Worm (Caenorhabditis elegans) whole organism, late embryonic: Measurements from ENCODE around the gene C07E3.10.

Experiments
- C38D4.7 ChIP-seq: fragments of 200-800 bp; sonication (Bioruptor generic); optimal IDR thresholded peaks from 2 replicates; lab custom pipeline; 2018; ENCODE audit warnings: mild to moderate bottlenecking, missing genetic modification characterization, moderate library complexity, missing compliant biosample characterization
- F13H6.1 ChIP-seq: sonication (generic microtip); optimal IDR thresholded peaks from 2 replicates; lab custom pipeline; 2016; ENCODE audit warnings: missing genetic modification characterization, missing compliant biosample characterization
- K09A11.1 ChIP-seq: sonication (generic microtip); optimal IDR thresholded peaks from 2 replicates; lab custom pipeline; 2017; ENCODE audit warnings: antibody characterized with exemption, mild to moderate bottlenecking, missing genetic modification characterization, missing compliant biosample characterization; ENCODE audit not compliant: insufficient read depth
- Y22D7AL.16 ChIP-seq: sonication (generic microtip); optimal IDR thresholded peaks from 2 replicates; lab custom pipeline; 2016; ENCODE audit warnings: missing genetic modification characterization, missing compliant biosample characterization
- ahr-1 ChIP-seq: sonication (generic microtip); optimal IDR thresholded peaks from 2 replicates; lab custom pipeline; 2016; ENCODE audit warnings: missing genetic modification characterization, missing compliant biosample characterization
- ceh-14 ChIP-seq: sonication (generic microtip); optimal IDR thresholded peaks from 2 replicates; lab custom pipeline; 2016; ENCODE audit warnings: missing genotype, missing genetic modification characterization, missing compliant biosample characterization
- ceh-19 ChIP-seq: fragments of 200-800 bp; sonication (Bioruptor generic); optimal IDR thresholded peaks from 2 replicates; lab custom pipeline; 2018; ENCODE audit warnings: mild to moderate bottlenecking, missing genetic modification characterization, missing compliant biosample characterization
- ceh-22 ChIP-seq: sonication (generic microtip); optimal IDR thresholded peaks from 2 replicates; lab custom pipeline; 2017; ENCODE audit warnings: missing biosample characterization, missing genetic modification characterization
- ceh-30 ChIP-seq: fragments of 150-350 bp; optimal IDR thresholded peaks from 2 replicates; lab custom pipeline; 2014; ENCODE audit warnings: missing biosample characterization, missing genetic modification characterization
- ceh-31 ChIP-seq: sonication (generic microtip); optimal IDR thresholded peaks from 2 replicates; lab custom pipeline; 2016; ENCODE audit warnings: missing genetic modification characterization, missing compliant biosample characterization
- ceh-45 ChIP-seq: fragments of 200-800 bp; sonication (Bioruptor generic); IDR thresholded peaks from 2 replicates; pipeline ENCODE4 v1.3.6; 2022; ENCODE audit warnings: missing genetic modification reagents, missing genetic modification characterization, missing compliant biosample characterization
- ceh-6 ChIP-seq: fragments of 200-800 bp; sonication (Bioruptor generic); optimal IDR thresholded peaks from 2 replicates; lab custom pipeline; 2018; ENCODE audit warnings: mild to moderate bottlenecking, missing genetic modification characterization, missing compliant biosample characterization
- ceh-9 ChIP-seq: sonication (generic microtip); optimal IDR thresholded peaks from 2 replicates; lab custom pipeline; 2016; ENCODE audit warnings: mild to moderate bottlenecking, missing genetic modification characterization, inconsistent platforms, missing compliant biosample characterization
- che-1 ChIP-seq: sonication (generic microtip); optimal IDR thresholded peaks from 2 replicates; lab custom pipeline; 2016; ENCODE audit warnings: mild to moderate bottlenecking, missing genetic modification characterization, missing compliant biosample characterization
- dmd-4 ChIP-seq: sonication (generic microtip); optimal IDR thresholded peaks from 2 replicates; lab custom pipeline; 2016; ENCODE audit warnings: borderline replicate concordance, missing genetic modification characterization, missing compliant biosample characterization
- elt-2 ChIP-seq: sonication (generic microtip); optimal IDR thresholded peaks from 2 replicates; lab custom pipeline; 2016; ENCODE audit warnings: missing genetic modification reagents, missing genetic modification characterization, missing compliant biosample characterization
- ets-4 ChIP-seq: sonication (generic microtip); optimal IDR thresholded peaks from 2 replicates; lab custom pipeline; 2016; ENCODE audit warnings: missing genetic modification characterization, missing compliant biosample characterization
- eyg-1 ChIP-seq: sonication (generic microtip); optimal IDR thresholded peaks from 2 replicates; lab custom pipeline; 2016; ENCODE audit warnings: missing genotype, missing genetic modification characterization, missing compliant biosample characterization
- fax-1 ChIP-seq: sonication (generic microtip); optimal IDR thresholded peaks from 2 replicates; lab custom pipeline; 2016; ENCODE audit warnings: missing genotype, missing genetic modification characterization, missing compliant biosample characterization
- fkh-10 ChIP-seq: fragments of 150-350 bp; optimal IDR thresholded peaks from 2 replicates; lab custom pipeline; 2014; ENCODE audit warnings: missing biosample characterization, missing genetic modification reagents, missing genetic modification characterization
- hlh-13 ChIP-seq: fragments of 200-800 bp; sonication (Bioruptor generic); optimal IDR thresholded peaks from 2 replicates; lab custom pipeline; 2018; ENCODE audit warnings: mild to moderate bottlenecking, missing genetic modification characterization, missing compliant biosample characterization
- hlh-15 ChIP-seq: sonication (generic microtip); optimal IDR thresholded peaks from 2 replicates; lab custom pipeline; 2016; ENCODE audit warnings: missing genetic modification characterization, missing compliant biosample characterization
- hlh-6 ChIP-seq: sonication (generic microtip); optimal IDR thresholded peaks from 2 replicates; lab custom pipeline; 2016; ENCODE audit warnings: missing genotype, missing genetic modification characterization, missing compliant biosample characterization
- hlh-8 ChIP-seq: sonication (generic microtip); optimal IDR thresholded peaks from 2 replicates; lab custom pipeline; 2016; ENCODE audit warnings: missing genotype, missing genetic modification characterization, missing compliant biosample characterization
- lin-11 ChIP-seq: fragments of 200-800 bp; sonication (Bioruptor generic); optimal IDR thresholded peaks from 2 replicates; lab custom pipeline; 2018; ENCODE audit warnings: mild to moderate bottlenecking, missing genetic modification characterization, missing compliant biosample characterization
- mec-3 ChIP-seq: sonication (generic microtip); optimal IDR thresholded peaks from 2 replicates; lab custom pipeline; 2016; ENCODE audit warnings: borderline replicate concordance, missing genetic modification characterization, missing compliant biosample characterization
- nfya-1 ChIP-seq: sonication (generic microtip); optimal IDR thresholded peaks from 2 replicates; lab custom pipeline; 2017; ENCODE audit warnings: missing genetic modification characterization, mild to moderate bottlenecking, missing compliant biosample characterization, antibody characterized with exemption, moderate library complexity
- nhr-11 ChIP-seq: fragments of 150-350 bp; optimal IDR thresholded peaks from 2 replicates; lab custom pipeline; 2014; ENCODE audit warnings: missing biosample characterization, missing genetic modification characterization
- odd-2 ChIP-seq: sonication (generic microtip); optimal IDR thresholded peaks from 2 replicates; lab custom pipeline; 2017; ENCODE audit warnings: antibody characterized with exemption, mild to moderate bottlenecking, missing genetic modification characterization, missing compliant biosample characterization
- pag-3 ChIP-seq: sonication (generic microtip); optimal IDR thresholded peaks from 2 replicates; lab custom pipeline; 2016; ENCODE audit warnings: missing compliant biosample characterization, missing genetic modification characterization, borderline replicate concordance
- pros-1 ChIP-seq: fragments of 150-350 bp; optimal IDR thresholded peaks from 2 replicates; lab custom pipeline; 2014; ENCODE audit warnings: missing biosample characterization, missing genetic modification reagents, missing genetic modification characterization
- ref-2 ChIP-seq: sonication (generic microtip); optimal IDR thresholded peaks from 2 replicates; lab custom pipeline; 2016; ENCODE audit warnings: missing genetic modification characterization, missing compliant biosample characterization
- sdc-2 ChIP-seq: sonication (generic microtip); optimal IDR thresholded peaks from 2 replicates; lab custom pipeline; 2016; ENCODE audit warnings: missing genotype, missing genetic modification characterization, missing compliant biosample characterization
- tbx-7 ChIP-seq: sonication (generic microtip); optimal IDR thresholded peaks from 2 replicates; lab custom pipeline; 2016; ENCODE audit warnings: missing genotype, missing genetic modification characterization, missing compliant biosample characterization
- ttx-3 ChIP-seq: sonication (generic microtip); optimal IDR thresholded peaks from 2 replicates; lab custom pipeline; 2016; ENCODE audit warnings: missing genetic modification reagents, missing genetic modification characterization, missing compliant biosample characterization
- unc-42 ChIP-seq: sonication (generic microtip); optimal IDR thresholded peaks from 2 replicates; lab custom pipeline; 2016; ENCODE audit warnings: missing genotype, missing genetic modification characterization, missing compliant biosample characterization
- ztf-16 ChIP-seq: sonication (generic microtip); optimal IDR thresholded peaks from 2 replicates; lab custom pipeline; 2017; ENCODE audit warnings: missing genetic modification characterization, missing compliant biosample characterization

The C07E3.10 gene

ce11 chrII:10308726-10309125, 37.4 kb upstream of the C07E3.10 start, which contains the start of gene gcy-4:
gcy-4 (minus strand) TSS chrII:10308826.
- TF ChIP-seq K09A11.1 (tag; lab: Kevin White, UChicago) (no peak), nhr-11 (tag; lab: Kevin White, UChicago) (no peak), F13H6.1 (tag; lab: Kevin White, UChicago) (no peak), ahr-1 (tag; lab: Kevin White, UChicago) (no peak), ets-4 (tag; lab: Kevin White, UChicago) (no peak), lin-11 (tag; lab: Kevin White, UChicago) (no peak), fax-1 (no peak), ref-2 (no peak), tbx-7 (tag; lab: Kevin White, UChicago) (no peak), dmd-4 (tag; lab: Kevin White, UChicago) (no peak)

ce11 chrII:10309337-10309736, 36.8 kb upstream of the C07E3.10 start, which contains the start of gene ZK970.8:
ZK970.8 (plus strand) TSS chrII:10309637.
- TF ChIP-seq ceh-9 (tag; lab: Kevin White, UChicago) (no peak), C38D4.7 (GFP tag; lab: Kevin White, UChicago) (no peak), nfya-1 (tag; lab: Kevin White, UChicago) (no peak), dmd-4 (tag; lab: Kevin White, UChicago) (no peak), hlh-6 (tag; lab: Kevin White, UChicago) (no peak), unc-42 (tag; lab: Kevin White, UChicago) (no peak), fkh-10 (GFP tag; lab: Kevin White, UChicago) (no peak), ceh-31 (tag; lab: Kevin White, UChicago) (no peak), ceh-45 (GFP tag; lab: Robert Waterston, UW) (no peak), hlh-13 (no peak), ztf-16 (tag; lab: Kevin White, UChicago) (no peak), eyg-1 (no peak), ceh-14 (no peak)

ce11 chrII:10311973-10312372, 34.2 kb upstream of the C07E3.10 start, which contains the start of gene srlf-34:
srlf-34 (plus strand) TSS chrII:10312293.
- TF ChIP-seq ahr-1 (tag; lab: Kevin White, UChicago) (no peak), elt-2 (tag; lab: Kevin White, UChicago) (no peak), fkh-10 (GFP tag; lab: Kevin White, UChicago) (no peak), ttx-3 (tag; lab: Kevin White, UChicago) (no peak), hlh-6 (tag; lab: Kevin White, UChicago) (no peak), Y22D7AL.16 (tag; lab: Kevin White, UChicago) (no peak), ceh-6 (GFP tag; lab: Kevin White, UChicago) (no peak), odd-2 (tag; lab: Kevin White, UChicago) (no peak), hlh-15 (tag; lab: Kevin White, UChicago) (no peak), ceh-22 (tag; lab: Kevin White, UChicago) (no peak), che-1 (tag; lab: Kevin White, UChicago) (no peak), mec-3 (tag; lab: Kevin White, UChicago) (no peak), pros-1 (tag; lab: Kevin White, UChicago) (no peak), ceh-19 (no peak), ceh-30 (tag; lab: Kevin White, UChicago) (no peak), ceh-9 (tag; lab: Kevin White, UChicago) (no peak), pag-3 (tag; lab: Kevin White, UChicago) (no peak), sdc-2 (tag; lab: Kevin White, UChicago) (no peak), hlh-8 (tag; lab: Kevin White, UChicago) (no peak)
- TF ChIP-seq, all 69 proteins: peak for 0
